Worm (Caenorhabditis elegans) whole organism, L4 larva: Measurements from ENCODE around the gene K02E10.6.
A peak's percentile ranks its signal among the peaks of the same experiment; 100 is the strongest.

Source experiments
- F26F4.8 ChIP-seq: fragments of 200-800 bp; sonication (Bioruptor generic); conservative IDR thresholded peaks from 2 replicates; pipeline ENCODE4 v1.3.6; 2022; ENCODE audit warnings: missing genetic modification characterization, missing compliant biosample characterization
- F37D6.2 ChIP-seq: sonication (generic microtip); optimal IDR thresholded peaks from 2 replicates; lab custom pipeline; 2016; ENCODE audit warnings: mild to moderate bottlenecking, missing genetic modification characterization, missing compliant biosample characterization
- F49E8.2 ChIP-seq: sonication (generic microtip); optimal IDR thresholded peaks from 2 replicates; lab custom pipeline; 2016; ENCODE audit warnings: missing compliant biosample characterization, mild to moderate bottlenecking, missing genetic modification characterization, borderline replicate concordance
- T26A8.4 ChIP-seq: fragments of 200-800 bp; sonication (Bioruptor generic); IDR thresholded peaks from 2 replicates; pipeline ENCODE4 v1.3.6; 2022; ENCODE audit warnings: missing genetic modification characterization, missing compliant biosample characterization
- Y5F2A.4 ChIP-seq: fragments of 200-800 bp; sonication (Bioruptor generic); optimal IDR thresholded peaks from 2 replicates; lab custom pipeline; 2018; ENCODE audit warnings: mild to moderate bottlenecking, missing genetic modification characterization, missing compliant biosample characterization
- ceh-44 ChIP-seq: fragments of 200-800 bp; sonication (Bioruptor generic); IDR thresholded peaks from 2 replicates; pipeline ENCODE4 v1.3.6; 2022; ENCODE audit warnings: missing genetic modification reagents, missing genetic modification characterization, missing compliant biosample characterization
- ceh-62 ChIP-seq: sonication (generic microtip); optimal IDR thresholded peaks from 2 replicates; lab custom pipeline; 2017; ENCODE audit warnings: missing biosample characterization, missing genetic modification characterization
- ces-1 ChIP-seq: fragments of 150-350 bp; sonication (generic microtip); optimal IDR thresholded peaks from 4 replicates; lab custom pipeline; 2014; ENCODE audit warnings: missing biosample characterization, missing genetic modification reagents, missing genetic modification characterization
- ctbp-1 ChIP-seq: fragments of 200-800 bp; sonication (Bioruptor generic); IDR thresholded peaks from 2 replicates; pipeline ENCODE4 v1.3.6; 2022; ENCODE audit warnings: missing genetic modification reagents, missing genetic modification characterization, missing compliant biosample characterization
- daf-16 ChIP-seq, 3 experiments: sonication (generic microtip); optimal IDR thresholded peaks; 2 replicates each; lab custom pipeline; 2016 to 2017; ENCODE audit warnings: missing genetic modification characterization in 3 of 3, missing genetic modification reagents in 3 of 3, mild to moderate bottlenecking in 2 of 3, missing compliant biosample characterization in 2 of 3, missing biosample characterization in 1 of 3, moderate library complexity in 1 of 3
- dmd-8 ChIP-seq: fragments of 200-800 bp; sonication (Bioruptor generic); IDR thresholded peaks from 2 replicates; pipeline ENCODE4 v1.3.6; 2022; ENCODE audit warnings: missing genetic modification characterization, missing compliant biosample characterization
- egl-43 ChIP-seq: fragments of 200-800 bp; sonication (Bioruptor generic); IDR thresholded peaks from 2 replicates; pipeline ENCODE4 v1.3.6; 2022; ENCODE audit warnings: missing genetic modification reagents, missing genetic modification characterization, missing compliant biosample characterization
- hif-1 ChIP-seq, 2 experiments: sonication (generic microtip); optimal IDR thresholded peaks; 2 replicates each; lab custom pipeline; 2016 to 2017; ENCODE audit warnings: missing compliant biosample characterization in 2 of 2, missing genetic modification characterization in 2 of 2, missing genetic modification reagents in 2 of 2, missing genotype in 2 of 2, mild to moderate bottlenecking in 1 of 2
- hlh-11 ChIP-seq: fragments of 200-800 bp; sonication (Bioruptor generic); optimal IDR thresholded peaks from 2 replicates; lab custom pipeline; 2018; ENCODE audit warnings: mild to moderate bottlenecking, missing genetic modification characterization, missing compliant biosample characterization
- hlh-30 ChIP-seq: sonication (generic microtip); optimal IDR thresholded peaks from 2 replicates; lab custom pipeline; 2017; ENCODE audit warnings: antibody characterized with exemption, mild to moderate bottlenecking, missing genetic modification characterization, missing compliant biosample characterization; ENCODE audit not compliant: insufficient read depth
- lim-7 ChIP-seq: fragments of 200-800 bp; sonication (Bioruptor generic); IDR thresholded peaks from 2 replicates; pipeline ENCODE4 v1.3.6; 2022; ENCODE audit warnings: missing genetic modification characterization, missing compliant biosample characterization
- lin-13 ChIP-seq: fragments of 150-350 bp; optimal IDR thresholded peaks from 2 replicates; lab custom pipeline; 2014; ENCODE audit warnings: missing biosample characterization, missing genetic modification reagents, missing genetic modification characterization
- lin-29 ChIP-seq: fragments of 200-800 bp; sonication (Bioruptor generic); IDR thresholded peaks from 2 replicates; pipeline ENCODE4 v1.3.6; 2022; ENCODE audit warnings: missing genetic modification reagents, missing genetic modification characterization, missing compliant biosample characterization
- nhr-10 ChIP-seq: fragments of 150-350 bp; optimal IDR thresholded peaks from 2 replicates; lab custom pipeline; 2014; ENCODE audit warnings: missing biosample characterization, missing genetic modification characterization
- nhr-102 ChIP-seq: sonication (generic microtip); optimal IDR thresholded peaks from 2 replicates; lab custom pipeline; 2016; ENCODE audit warnings: mild to moderate bottlenecking, missing genetic modification characterization, moderate library complexity, missing compliant biosample characterization
- nhr-11 ChIP-seq: fragments of 150-350 bp; optimal IDR thresholded peaks from 2 replicates; lab custom pipeline; 2014; ENCODE audit warnings: missing biosample characterization, missing genetic modification characterization
- nhr-111 ChIP-seq: fragments of 200-800 bp; sonication (Bioruptor generic); optimal IDR thresholded peaks from 2 replicates; lab custom pipeline; 2018; ENCODE audit warnings: mild to moderate bottlenecking, missing genetic modification characterization, missing compliant biosample characterization
- nhr-42 ChIP-seq: fragments of 200-800 bp; sonication (Bioruptor generic); IDR thresholded peaks from 2 replicates; pipeline ENCODE4 v1.3.6; 2022; ENCODE audit warnings: missing genetic modification characterization, missing compliant biosample characterization
- nhr-6 ChIP-seq: fragments of 150-350 bp; optimal IDR thresholded peaks from 2 replicates; lab custom pipeline; 2014; ENCODE audit warnings: missing biosample characterization, missing genetic modification characterization
- nhr-77 ChIP-seq: fragments of 150-350 bp; optimal IDR thresholded peaks from 2 replicates; lab custom pipeline; 2014; ENCODE audit warnings: missing biosample characterization, missing genetic modification characterization
- php-3 ChIP-seq: fragments of 200-800 bp; sonication (Bioruptor generic); IDR thresholded peaks from 2 replicates; pipeline ENCODE4 v1.3.6; 2022; ENCODE audit warnings: missing genetic modification reagents, missing genetic modification characterization, missing compliant biosample characterization
- set-16 ChIP-seq: fragments of 200-800 bp; sonication (Bioruptor generic); IDR thresholded peaks from 2 replicates; pipeline ENCODE4 v1.3.6; 2022; ENCODE audit warnings: missing genetic modification reagents, missing genetic modification characterization, missing compliant biosample characterization
- tra-1 ChIP-seq: fragments of 200-800 bp; sonication (Bioruptor generic); IDR thresholded peaks from 2 replicates; pipeline ENCODE4 v1.3.6; 2022; ENCODE audit warnings: missing genetic modification reagents, missing genetic modification characterization, missing compliant biosample characterization
- unc-62 ChIP-seq, 3 experiments: fragments of 150-350 bp in 1 of 3; sonication (generic microtip); optimal IDR thresholded peaks in 2 of 3; peaks in 1 of 3; 1 replicate in 1 of 3; 2 replicates in 2 of 3; lab custom pipeline; 2014 to 2017; ENCODE audit warnings: missing biosample characterization in 3 of 3, missing genetic modification characterization in 3 of 3, missing genetic modification reagents in 3 of 3, missing genotype in 1 of 3
- ztf-11 ChIP-seq: fragments of 150-350 bp; optimal IDR thresholded peaks from 2 replicates; lab custom pipeline; 2014; ENCODE audit warnings: missing biosample characterization, missing genetic modification characterization

The K02E10.6 gene

DNA sequence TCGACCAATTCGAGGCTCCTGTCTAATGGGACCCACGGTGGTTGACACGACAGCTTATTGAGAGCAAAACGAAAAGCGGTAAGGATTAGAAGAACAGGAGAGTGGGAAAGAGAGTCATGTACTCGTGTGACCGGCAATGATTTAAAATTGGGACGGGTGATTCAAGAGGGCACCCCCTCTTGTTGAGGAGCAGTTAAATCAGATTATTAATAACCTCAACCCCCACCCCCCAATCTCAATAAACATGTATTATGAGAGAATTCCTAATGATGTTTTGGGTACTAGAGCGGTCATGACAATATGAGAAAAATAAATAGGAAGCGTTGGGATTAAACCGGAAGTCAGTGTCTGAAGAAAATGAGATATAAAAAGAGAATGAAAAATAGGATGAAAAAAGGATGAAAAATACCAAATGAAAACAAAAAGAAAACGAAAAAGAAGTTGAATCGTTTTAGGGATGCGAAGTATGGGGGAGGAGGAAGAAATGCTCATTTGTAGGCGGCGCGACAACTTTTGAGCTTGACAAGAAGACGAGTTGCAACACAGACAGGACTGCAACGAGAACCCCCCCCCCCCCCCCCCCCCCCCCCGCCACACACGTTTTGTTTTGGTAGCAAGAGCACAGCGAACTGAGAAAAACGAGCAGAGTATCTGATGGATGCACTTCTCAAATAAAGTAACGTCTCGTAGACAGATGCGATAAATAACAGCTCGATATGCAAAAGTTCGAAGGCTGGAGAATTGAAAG lies 34.6 kb upstream of the K02E10.6 start:
- TF ChIP-seq ceh-44 (GFP tag; lab: Robert Waterston, UW), result no peak
- TF ChIP-seq daf-16 (GFP tag; optimal IDR thresholded peaks at IDR 0.05; lab: Kevin White, UChicago), result no peak
- TF ChIP-seq daf-16 (tag; optimal IDR thresholded peaks at IDR 0.05; lab: Kevin White, UChicago), result no peak
- TF ChIP-seq egl-43, result no peak
- 0 out of 2 replicates have a peak, but pooled peaks have one; percentile 24 for TF ChIP-seq nhr-42 (GFP tag; lab: Robert Waterston, UW)
- no peak for TF ChIP-seq hlh-30 (tag; lab: Kevin White, UChicago)
- peak; percentile 56 for TF ChIP-seq set-16 (GFP tag; lab: Robert Waterston, UW)
- peak in 1 of 2 experiments; percentile 28 for TF ChIP-seq unc-62 (GFP tag; optimal IDR thresholded peaks at IDR 0.05 in 1 of 2; lab: Kevin White, UChicago)
- no peak for TF ChIP-seq unc-62 (tag; optimal IDR thresholded peaks at IDR 0.05; lab: Kevin White, UChicago)
- no peak for TF ChIP-seq nhr-10 (tag; lab: Kevin White, UChicago)
- no peak for TF ChIP-seq ceh-62 (tag; lab: Kevin White, UChicago)

DNA sequence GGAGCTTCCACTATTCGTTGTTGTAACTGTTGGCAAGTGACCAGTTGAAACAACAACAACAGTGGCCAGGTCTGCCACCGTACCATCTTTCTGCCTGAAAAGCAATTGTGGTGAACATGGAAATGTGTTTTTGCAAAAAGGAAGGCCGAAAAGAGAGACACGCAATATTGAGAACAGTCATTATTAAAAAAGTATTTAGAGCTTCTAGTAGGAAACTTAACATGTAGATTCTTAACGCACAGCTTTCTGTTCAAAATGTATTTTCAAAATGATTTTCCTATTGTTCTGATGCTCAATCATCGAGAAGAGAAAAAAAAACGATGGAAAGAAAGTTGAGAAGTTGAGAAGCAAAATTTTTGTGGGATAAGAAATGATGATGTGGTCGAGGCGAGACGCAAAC lies 32.7 kb upstream of the K02E10.6 start, which contains the start of gene syg-1:
syg-1 (minus strand) TSS at position 101 of the 400 bp plus-strand sequence.
- TF ChIP-seq dmd-8 (GFP tag; lab: Robert Waterston, UW) (no peak), F26F4.8 (GFP tag; lab: Robert Waterston, UW) (no peak), ceh-44 (GFP tag; lab: Robert Waterston, UW) (no peak), nhr-42 (GFP tag; lab: Robert Waterston, UW) (no peak), T26A8.4 (no peak), F37D6.2 (tag; lab: Kevin White, UChicago) (no peak)

DNA sequence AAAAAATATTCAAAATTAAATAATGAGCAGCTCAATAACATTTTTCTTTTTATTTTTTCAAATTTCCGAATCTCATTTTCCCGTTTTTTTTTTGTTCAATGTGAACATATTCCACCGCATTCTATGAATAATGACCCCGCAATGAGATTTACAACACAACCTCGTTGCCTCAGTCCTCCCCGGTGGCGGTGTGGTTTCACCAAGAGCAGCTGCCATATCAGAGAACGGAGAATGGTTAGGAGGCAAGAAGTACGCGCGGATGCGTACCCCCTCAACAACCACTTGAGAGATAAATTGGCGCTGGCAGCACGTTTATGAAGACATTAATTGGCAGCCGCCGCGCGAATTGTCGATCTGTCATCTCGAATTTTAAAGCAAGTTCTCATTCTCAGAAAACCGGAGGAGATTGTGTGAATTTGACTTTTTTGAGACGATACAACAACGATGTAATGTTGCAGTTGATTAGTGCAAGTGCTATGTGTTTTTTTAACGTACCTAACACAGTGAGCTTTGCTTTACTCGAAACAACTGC lies 31.2 kb upstream of the K02E10.6 start:
- TF ChIP-seq unc-62 (GFP tag; optimal IDR thresholded peaks at IDR 0.05 in 1 of 2; lab: Kevin White, UChicago), result peak in 1 of 2 experiments; percentile 50
- TF ChIP-seq unc-62 (tag; optimal IDR thresholded peaks at IDR 0.05; lab: Kevin White, UChicago), result no peak
- no peak for TF ChIP-seq tra-1 (GFP tag; lab: Robert Waterston, UW)

ce11 chrX:2508449-2508848 lies 25.9 kb upstream of the K02E10.6 start, which contains the start of gene K02E10.7:
Gene K02E10.7 (minus strand): TSS chrX:2508549.
- TF ChIP-seq F37D6.2 (tag; lab: Kevin White, UChicago), result no peak
- no peak for TF ChIP-seq nhr-10 (tag; lab: Kevin White, UChicago)
- no peak for TF ChIP-seq nhr-102
- TF ChIP-seq hlh-11 (tag; lab: Kevin White, UChicago), result no peak
- no peak for TF ChIP-seq ztf-11 (tag; lab: Kevin White, UChicago)
- TF ChIP-seq lin-29 (GFP tag; lab: Robert Waterston, UW), result no peak
- TF ChIP-seq lin-13, result no peak
- TF ChIP-seq tra-1 (GFP tag; lab: Robert Waterston, UW), result no peak
- TF ChIP-seq F49E8.2 (tag; lab: Kevin White, UChicago), result no peak
- TF ChIP-seq nhr-6 (tag; lab: Kevin White, UChicago), result no peak
- no peak for TF ChIP-seq hif-1 (tag; optimal IDR thresholded peaks at IDR 0.05; lab: Kevin White, UChicago)
- no peak for TF ChIP-seq lim-7 (GFP tag; lab: Robert Waterston, UW)
- TF ChIP-seq php-3, result no peak

ce11 chrX:2506738-2507137 lies 24.2 kb upstream of the K02E10.6 start:
- TF ChIP-seq ces-1 (GFP tag; lab: Kevin White, UChicago), result no peak
- TF ChIP-seq nhr-77, result no peak
- TF ChIP-seq ceh-44 (GFP tag; lab: Robert Waterston, UW), result no peak
- no peak for TF ChIP-seq nhr-11 (tag; lab: Kevin White, UChicago)
- TF ChIP-seq nhr-111 (GFP tag; lab: Kevin White, UChicago), result no peak
- TF ChIP-seq Y5F2A.4, result no peak
- TF ChIP-seq ctbp-1, result 0 out of 2 replicates have a peak, but pooled peaks have one; percentile 21
